Worm (Caenorhabditis elegans): ENCODE results near the gene lsy-2.

ce11 chrX:2070418-2070996, 19.0 kb upstream of the lsy-2 start, which contains the start of gene acl-4:
- no peak for TF ChIP-seq dmd-9 (GFP tag; IDR thresholded peaks at IDR 0.05)
- TF ChIP-seq mes-2 (tag; optimal IDR thresholded peaks at IDR 0.05; ENCODE audit: poor library complexity, severe bottlenecking), result no peak
- no peak for TF ChIP-seq ztf-11 (tag; optimal IDR thresholded peaks at IDR 0.05)
- TF ChIP-seq pqm-1 (tag; optimal IDR thresholded peaks at IDR 0.05), result no peak
- no peak for TF ChIP-seq nhr-76 (tag; optimal IDR thresholded peaks at IDR 0.05)
